Worm (Caenorhabditis elegans): ENCODE measurements around the gene W07G4.1.

Gene W07G4.1

ce11 chrV:13011904-13012303 lies 21.4 kb upstream of the W07G4.1 start:
- TF ChIP-seq him-1 (tag; optimal IDR thresholded peaks at IDR 0.05) (no peak), W03F9.2 (tag; optimal IDR thresholded peaks at IDR 0.05) (no peak), dao-5 (tag; optimal IDR thresholded peaks at IDR 0.05) (no peak)

DNA sequence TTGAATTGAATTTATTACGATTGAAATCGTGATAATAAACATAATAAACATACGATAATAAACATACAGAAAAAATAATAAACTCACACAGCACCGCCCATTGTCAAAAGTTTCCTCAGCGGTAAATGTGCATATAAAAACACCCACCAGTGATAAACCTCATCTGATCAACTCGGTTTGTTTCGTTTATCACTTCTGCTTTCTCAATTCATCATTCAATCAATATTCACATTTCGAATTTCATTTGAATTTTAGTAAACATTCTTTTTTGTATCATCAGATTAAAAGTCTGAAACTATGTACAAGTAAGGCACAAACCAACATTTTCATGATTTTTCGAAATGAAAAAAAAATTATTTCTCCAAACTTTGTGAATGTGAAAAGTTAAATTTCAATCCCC lies 20.2 kb upstream of the W07G4.1 start, which contains the start of gene try-10:
Gene try-10 (minus strand): TSS at position 101 of the 400 bp plus-strand sequence.
- TF ChIP-seq him-1 (tag; optimal IDR thresholded peaks at IDR 0.05) (no peak), dao-5 (tag; optimal IDR thresholded peaks at IDR 0.05) (no peak), W03F9.2 (tag; optimal IDR thresholded peaks at IDR 0.05) (no peak)

DNA sequence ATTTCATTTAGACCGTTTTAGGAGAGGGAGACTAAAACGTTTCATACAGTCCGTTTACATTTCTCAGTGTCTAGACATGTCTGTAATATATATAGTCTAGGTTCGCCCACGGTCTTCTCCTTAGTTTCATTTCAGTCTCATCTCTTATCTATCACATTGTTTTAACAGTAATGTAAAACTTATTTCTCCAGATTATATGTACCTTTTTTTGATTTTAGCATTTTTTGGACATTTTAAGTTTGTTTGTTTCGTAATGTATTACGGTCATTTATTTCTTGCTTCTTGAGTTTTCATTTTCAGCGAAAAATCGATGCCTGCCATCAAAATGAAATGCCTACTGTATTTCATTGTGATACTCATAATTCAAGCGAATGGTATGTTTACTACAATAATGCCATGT lies 19.5 kb upstream of the W07G4.1 start, which contains the start of gene F15B9.6:
Gene F15B9.6 (plus strand): TSS at position 301 of the 400 bp plus-strand sequence.
- TF ChIP-seq W03F9.2 (tag; optimal IDR thresholded peaks at IDR 0.05) (no peak), dao-5 (tag; optimal IDR thresholded peaks at IDR 0.05) (no peak)

DNA sequence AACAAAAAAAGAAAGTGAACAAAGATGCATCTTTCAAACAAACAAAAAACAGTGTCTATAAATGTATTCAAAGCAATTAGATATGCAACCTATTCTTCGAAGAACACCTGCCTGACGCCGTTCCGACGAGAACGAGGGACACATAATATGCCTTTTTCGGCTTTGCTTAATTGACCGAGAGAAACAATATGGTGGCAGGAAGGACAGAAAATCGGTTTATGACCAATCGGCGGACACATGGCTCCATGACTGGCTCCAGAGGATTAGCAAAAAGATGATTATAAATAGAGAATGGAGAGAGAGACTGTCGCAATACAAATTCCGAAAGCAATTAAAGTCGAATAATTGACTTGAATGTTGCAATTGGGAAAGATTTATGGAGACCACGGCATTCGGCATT lies 15.1 kb upstream of the W07G4.1 start:
- TF ChIP-seq W03F9.2 (tag; optimal IDR thresholded peaks at IDR 0.05) (no peak), dao-5 (tag; optimal IDR thresholded peaks at IDR 0.05) (no peak), him-1 (tag; optimal IDR thresholded peaks at IDR 0.05) (no peak)

DNA sequence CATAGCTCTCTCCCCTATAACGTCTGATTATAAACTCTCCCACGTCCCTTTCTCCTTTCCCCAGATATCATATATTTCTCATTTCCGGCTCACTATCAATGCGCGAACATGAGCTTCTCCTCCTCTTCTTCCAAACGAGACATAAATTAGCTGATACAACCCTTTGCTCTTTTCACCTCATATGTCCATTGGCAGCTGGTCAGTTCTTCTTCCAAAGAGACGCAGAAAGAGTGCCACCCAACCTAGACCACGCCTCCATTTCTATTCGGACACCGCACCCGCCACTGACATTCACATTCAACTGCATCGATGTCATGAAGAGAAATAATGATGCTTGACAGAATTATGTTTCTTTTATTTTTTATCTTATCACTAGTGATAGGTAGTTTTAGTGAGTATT lies 14.6 kb upstream of the W07G4.1 start, which contains the start of gene fmi-1:
Gene fmi-1 (plus strand): TSS at position 301 of the 400 bp plus-strand sequence.
- no peak for TF ChIP-seq dao-5 (tag; optimal IDR thresholded peaks at IDR 0.05)
- no peak for TF ChIP-seq W03F9.2 (tag; optimal IDR thresholded peaks at IDR 0.05)
- no peak for TF ChIP-seq him-1 (tag; optimal IDR thresholded peaks at IDR 0.05)

DNA sequence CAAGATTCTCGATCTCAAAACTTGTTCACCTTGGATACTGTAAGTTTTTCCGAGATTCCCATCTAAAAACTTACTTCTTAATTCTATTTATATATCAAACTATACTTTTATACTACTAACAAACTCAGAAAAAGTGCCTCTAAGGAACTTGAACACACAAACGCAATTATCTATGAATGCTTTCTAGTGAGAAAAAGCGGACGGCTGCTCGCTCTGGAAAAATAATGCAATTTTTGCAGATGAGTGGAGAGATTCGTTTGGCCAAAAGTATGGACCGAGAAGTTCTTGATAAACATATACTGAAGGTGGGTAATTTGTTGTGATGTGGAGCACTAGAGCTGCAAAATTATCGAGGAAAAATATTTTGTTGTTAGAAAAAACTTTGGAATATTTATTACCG lies 13.3 kb upstream of the W07G4.1 start:
- TF ChIP-seq him-1 (tag; optimal IDR thresholded peaks at IDR 0.05) (no peak), dao-5 (tag; optimal IDR thresholded peaks at IDR 0.05) (no peak), W03F9.2 (tag; optimal IDR thresholded peaks at IDR 0.05) (no peak)

DNA sequence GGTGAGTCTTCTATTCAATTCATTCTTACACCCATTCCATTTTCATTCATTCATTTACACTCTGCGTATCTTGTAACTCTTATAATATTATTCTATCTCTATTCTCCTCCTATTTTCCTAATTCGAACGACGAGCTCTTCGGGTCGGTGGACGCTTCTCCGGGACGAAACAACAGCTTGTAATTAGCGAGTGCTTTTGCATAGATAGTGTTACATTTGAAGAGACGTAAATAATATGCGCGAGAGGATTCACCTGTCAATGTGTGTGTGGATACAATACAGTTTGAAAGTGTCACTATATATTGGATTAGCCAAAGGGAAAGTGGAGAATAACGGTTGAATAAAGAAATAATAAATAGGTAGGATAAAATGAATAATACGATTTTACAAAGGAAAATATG lies 12.7 kb upstream of the W07G4.1 start:
- no peak for TF ChIP-seq dao-5 (tag; optimal IDR thresholded peaks at IDR 0.05)
- no peak for TF ChIP-seq him-1 (tag; optimal IDR thresholded peaks at IDR 0.05)
- TF ChIP-seq W03F9.2 (tag; optimal IDR thresholded peaks at IDR 0.05), result no peak

ce11 chrV:13021540-13021939 lies 11.8 kb upstream of the W07G4.1 start:
- TF ChIP-seq dao-5 (tag; optimal IDR thresholded peaks at IDR 0.05) (no peak), him-1 (tag; optimal IDR thresholded peaks at IDR 0.05) (no peak), W03F9.2 (tag; optimal IDR thresholded peaks at IDR 0.05) (no peak)

DNA sequence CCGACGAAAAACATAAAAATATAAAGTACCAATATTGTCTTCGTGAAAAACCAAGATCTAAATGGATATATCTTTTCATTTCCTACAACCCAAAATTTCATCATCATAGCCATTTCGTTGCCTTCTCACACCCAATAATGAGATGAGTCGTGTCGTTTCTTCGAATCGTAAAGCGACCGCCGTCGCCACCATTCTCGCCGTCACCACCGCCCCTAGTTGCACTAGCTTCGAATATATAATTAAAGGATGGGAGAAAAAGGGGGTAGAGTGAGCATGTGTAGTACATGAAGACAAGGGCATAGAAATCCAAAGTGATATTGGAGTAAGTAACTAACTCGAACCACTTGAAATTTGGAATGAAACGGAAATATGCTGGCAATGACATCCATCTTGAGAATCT lies 11.1 kb upstream of the W07G4.1 start:
- TF ChIP-seq W03F9.2 (tag; optimal IDR thresholded peaks at IDR 0.05), result no peak
- no peak for TF ChIP-seq dao-5 (tag; optimal IDR thresholded peaks at IDR 0.05)
- TF ChIP-seq him-1 (tag; optimal IDR thresholded peaks at IDR 0.05), result no peak

- TF ChIP-seq W03F9.2 (tag; optimal IDR thresholded peaks at IDR 0.05), result no peak
- no peak for TF ChIP-seq dao-5 (tag; optimal IDR thresholded peaks at IDR 0.05)
- TF ChIP-seq him-1 (tag; optimal IDR thresholded peaks at IDR 0.05), result no peak
These were observed 8.8 kb upstream of the W07G4.1 start for ce11 chrV:13024499-13024898.

ce11 chrV:13025283-13025682 lies 8.0 kb upstream of the W07G4.1 start:
- TF ChIP-seq dao-5 (tag; optimal IDR thresholded peaks at IDR 0.05), result no peak
- TF ChIP-seq W03F9.2 (tag; optimal IDR thresholded peaks at IDR 0.05), result no peak
- no peak for TF ChIP-seq him-1 (tag; optimal IDR thresholded peaks at IDR 0.05)

DNA sequence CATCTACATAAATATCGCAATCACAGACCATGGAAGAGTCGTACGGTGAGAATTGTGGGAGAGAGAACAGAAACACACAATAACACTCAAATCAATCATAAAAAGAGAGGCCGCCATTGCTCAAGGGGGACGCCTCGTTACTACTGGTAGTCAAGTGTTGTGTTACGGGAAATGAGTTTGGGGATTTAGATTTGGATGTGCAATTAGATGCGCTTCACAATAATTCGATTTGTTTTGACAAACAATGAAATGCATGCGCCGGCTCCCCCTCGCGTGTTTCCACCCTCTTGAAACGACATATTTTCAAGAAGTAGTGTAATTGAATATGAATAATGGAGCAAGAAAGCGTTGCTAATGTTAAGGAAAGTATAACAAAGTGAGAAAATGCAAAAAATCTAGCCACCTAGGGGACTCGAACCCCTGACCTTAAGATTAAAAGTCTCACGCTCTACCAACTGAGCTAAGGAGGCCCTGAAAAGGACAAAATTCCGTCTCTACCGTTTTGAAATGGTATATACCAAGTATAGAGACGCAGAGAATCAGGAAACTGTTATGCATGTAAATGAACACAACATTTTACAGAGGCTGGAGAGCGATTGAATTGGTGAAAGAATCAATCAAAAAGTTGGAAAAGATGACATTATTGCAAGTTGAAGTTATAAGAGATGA lies 6.6 kb upstream of the W07G4.1 start:
- TF ChIP-seq W03F9.2 (tag; optimal IDR thresholded peaks at IDR 0.05) (no peak), him-1 (tag; optimal IDR thresholded peaks at IDR 0.05) (no peak), dao-5 (tag; optimal IDR thresholded peaks at IDR 0.05) (no peak)

ce11 chrV:13028871-13029270 lies 4.5 kb upstream of the W07G4.1 start:
- TF ChIP-seq him-1 (tag; optimal IDR thresholded peaks at IDR 0.05) (no peak), dao-5 (tag; optimal IDR thresholded peaks at IDR 0.05) (no peak), W03F9.2 (tag; optimal IDR thresholded peaks at IDR 0.05) (no peak)

- TF ChIP-seq dao-5 (tag; optimal IDR thresholded peaks at IDR 0.05), result no peak
- TF ChIP-seq him-1 (tag; optimal IDR thresholded peaks at IDR 0.05), result no peak
- TF ChIP-seq W03F9.2 (tag; optimal IDR thresholded peaks at IDR 0.05), result no peak
These were observed 1.3 kb downstream of the W07G4.1 start, which contains the start of gene W07G4.7 for ce11 chrV:13034604-13035003. TSS of gene W07G4.7 (minus strand) at chrV:13034704.

- TF ChIP-seq him-1 (tag; optimal IDR thresholded peaks at IDR 0.05), result no peak
- TF ChIP-seq W03F9.2 (tag; optimal IDR thresholded peaks at IDR 0.05), result no peak
- no peak for TF ChIP-seq dao-5 (tag; optimal IDR thresholded peaks at IDR 0.05)
These were observed 3.1 kb downstream of the W07G4.1 start, which contains the start of gene W07G4.2 for ce11 chrV:13036466-13036865. TSS of gene W07G4.2 (minus strand) at chrV:13036566.

Measured in whole organism, L4/young adult.